Worm (Caenorhabditis elegans) whole organism, L3 larva: Measurements from ENCODE around the gene lgc-13.

Experiments used
- R02D3.7 ChIP-seq: fragments of 150-350 bp; optimal IDR thresholded peaks from 2 replicates; lab custom pipeline; 2014; ENCODE audit warnings: missing biosample characterization, missing genetic modification characterization
- ZK546.5 ChIP-seq: sonication (generic microtip); optimal IDR thresholded peaks from 2 replicates; lab custom pipeline; 2017; ENCODE audit warnings: missing biosample characterization, missing genetic modification characterization
- aly-2 ChIP-seq: fragments of 150-350 bp; optimal IDR thresholded peaks from 2 replicates; lab custom pipeline; 2014; ENCODE audit warnings: missing biosample characterization, missing genetic modification characterization
- ceh-16 ChIP-seq: sonication (generic microtip); optimal IDR thresholded peaks from 2 replicates; lab custom pipeline; 2017; ENCODE audit warnings: missing biosample characterization, missing genetic modification characterization
- ceh-28 ChIP-seq: fragments of 150-350 bp; optimal IDR thresholded peaks from 2 replicates; lab custom pipeline; 2014; ENCODE audit warnings: missing biosample characterization, missing genetic modification reagents, missing genetic modification characterization
- ceh-82 ChIP-seq: fragments of 150-350 bp; optimal IDR thresholded peaks from 2 replicates; lab custom pipeline; 2014; ENCODE audit warnings: missing biosample characterization, missing genetic modification characterization
- ceh-9 ChIP-seq: sonication (generic microtip); optimal IDR thresholded peaks from 2 replicates; lab custom pipeline; 2018; ENCODE audit warnings: missing biosample characterization, missing genetic modification characterization
- egl-27 ChIP-seq: sonication (generic microtip); optimal IDR thresholded peaks from 4 replicates; lab custom pipeline; 2017; ENCODE audit warnings: missing biosample characterization, missing genetic modification reagents, missing genetic modification characterization
- egl-5 ChIP-seq: fragments of 150-350 bp; optimal IDR thresholded peaks from 2 replicates; lab custom pipeline; 2017; ENCODE audit warnings: missing biosample characterization, missing genetic modification reagents, missing genetic modification characterization, inconsistent platforms
- elt-1 ChIP-seq: fragments of 150-350 bp; optimal IDR thresholded peaks from 2 replicates; lab custom pipeline; 2014; ENCODE audit warnings: missing biosample characterization, missing genetic modification characterization
- fkh-10 ChIP-seq: sonication (generic microtip); optimal IDR thresholded peaks from 2 replicates; lab custom pipeline; 2017; ENCODE audit warnings: missing biosample characterization, missing genetic modification reagents, missing genetic modification characterization
- fkh-2 ChIP-seq: fragments of 150-350 bp; optimal IDR thresholded peaks from 2 replicates; lab custom pipeline; 2014; ENCODE audit warnings: missing biosample characterization, missing genetic modification reagents, missing genetic modification characterization
- fos-1 ChIP-seq: fragments of 150-350 bp; optimal IDR thresholded peaks from 2 replicates; lab custom pipeline; 2014; ENCODE audit warnings: missing biosample characterization, missing genetic modification characterization
- hmg-11 ChIP-seq: sonication (generic microtip); optimal IDR thresholded peaks from 2 replicates; lab custom pipeline; 2016; ENCODE audit warnings: missing genetic modification characterization, missing compliant biosample characterization
- jun-1 ChIP-seq: fragments of 150-350 bp; optimal IDR thresholded peaks from 2 replicates; lab custom pipeline; 2014; ENCODE audit warnings: missing biosample characterization, missing genetic modification reagents, missing genetic modification characterization
- lin-15B ChIP-seq: fragments of 150-350 bp; optimal IDR thresholded peaks from 2 replicates; lab custom pipeline; 2014; ENCODE audit warnings: missing biosample characterization, missing genetic modification characterization
- lin-39 ChIP-seq: fragments of 150-350 bp; optimal IDR thresholded peaks from 2 replicates; lab custom pipeline; 2018; ENCODE audit warnings: missing biosample characterization, missing genetic modification reagents, missing genetic modification characterization
- lsy-12 ChIP-seq: sonication (generic microtip); optimal IDR thresholded peaks from 2 replicates; lab custom pipeline; 2016; ENCODE audit warnings: mild to moderate bottlenecking, missing genetic modification characterization, missing compliant biosample characterization
- mdl-1 ChIP-seq: fragments of 150-350 bp; optimal IDR thresholded peaks from 2 replicates; lab custom pipeline; 2014; ENCODE audit warnings: missing biosample characterization, missing genetic modification characterization
- nfya-1 ChIP-seq: sonication (generic microtip); optimal IDR thresholded peaks from 2 replicates; lab custom pipeline; 2017; ENCODE audit warnings: missing genetic modification characterization, mild to moderate bottlenecking, missing compliant biosample characterization, antibody characterized with exemption, moderate library complexity; ENCODE audit not compliant: insufficient read depth
- nhr-11 ChIP-seq: fragments of 150-350 bp; optimal IDR thresholded peaks from 2 replicates; lab custom pipeline; 2014; ENCODE audit warnings: missing biosample characterization, missing genetic modification characterization
- nhr-12 ChIP-seq: fragments of 150-350 bp; optimal IDR thresholded peaks from 2 replicates; lab custom pipeline; 2014; ENCODE audit warnings: missing biosample characterization, missing genetic modification characterization
- nhr-23 ChIP-seq: fragments of 150-350 bp; optimal IDR thresholded peaks from 2 replicates; lab custom pipeline; 2014; ENCODE audit warnings: missing biosample characterization, missing genetic modification reagents, missing genetic modification characterization
- nhr-28 ChIP-seq: fragments of 150-350 bp; optimal IDR thresholded peaks from 2 replicates; lab custom pipeline; 2014; ENCODE audit warnings: missing biosample characterization, missing genetic modification characterization
- nhr-67 ChIP-seq: fragments of 150-350 bp; optimal IDR thresholded peaks from 2 replicates; lab custom pipeline; 2014; ENCODE audit warnings: missing biosample characterization, missing genetic modification characterization
- nhr-76 ChIP-seq: fragments of 150-350 bp; sonication (generic microtip); optimal IDR thresholded peaks from 5 replicates; lab custom pipeline; 2014; ENCODE audit warnings: missing biosample characterization, missing genetic modification characterization
- pqm-1 ChIP-seq: fragments of 150-350 bp; optimal IDR thresholded peaks from 2 replicates; lab custom pipeline; 2017; ENCODE audit warnings: missing biosample characterization, missing genetic modification characterization, inconsistent platforms
- sea-2 ChIP-seq: fragments of 150-350 bp; sonication (generic microtip); optimal IDR thresholded peaks from 4 replicates; lab custom pipeline; 2014; ENCODE audit warnings: missing biosample characterization, missing genetic modification reagents, missing genetic modification characterization
- skn-1 ChIP-seq: fragments of 150-350 bp; optimal IDR thresholded peaks from 2 replicates; lab custom pipeline; 2014; ENCODE audit warnings: missing biosample characterization, missing genetic modification characterization
- snpc-4 ChIP-seq: fragments of 150-350 bp; optimal IDR thresholded peaks from 2 replicates; lab custom pipeline; 2014; ENCODE audit warnings: missing biosample characterization, missing genetic modification characterization
- unc-39 ChIP-seq: sonication (generic microtip); optimal IDR thresholded peaks from 4 replicates; lab custom pipeline; 2017; ENCODE audit warnings: missing biosample characterization, missing genetic modification characterization
- unc-62 ChIP-seq: fragments of 150-350 bp; sonication (generic microtip); optimal IDR thresholded peaks from 4 replicates; lab custom pipeline; 2014; ENCODE audit warnings: missing biosample characterization, missing genetic modification reagents, missing genetic modification characterization
- ztf-4 ChIP-seq: fragments of 150-350 bp; optimal IDR thresholded peaks from 2 replicates; lab custom pipeline; 2014; ENCODE audit warnings: missing biosample characterization, missing genetic modification characterization

lgc-13 gene

DNA sequence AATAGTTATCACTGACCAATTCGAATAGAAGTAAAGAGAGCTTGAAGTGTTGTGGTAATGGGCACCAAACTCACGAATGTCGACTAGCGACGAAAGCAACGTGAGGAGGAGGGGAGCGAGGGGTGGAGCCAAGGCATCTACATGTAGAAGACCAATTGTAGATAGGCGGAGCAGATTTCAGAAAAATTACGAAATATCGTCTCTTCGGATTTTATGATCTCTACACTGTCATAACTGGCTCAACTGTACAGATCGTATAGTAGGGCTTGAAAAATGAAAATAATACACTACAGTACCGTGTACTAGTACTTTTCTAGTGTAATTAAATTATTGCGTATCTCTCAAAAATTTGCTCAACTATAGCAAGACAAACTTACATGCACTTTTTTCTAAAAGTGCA lies 15.9 kb upstream of the lgc-13 start, which contains the start of gene W03G11.4:
W03G11.4 (minus strand) TSS at position 101 of the 400 bp plus-strand sequence.
- no peak for TF ChIP-seq unc-39 (tag; lab: Kevin White, UChicago)
- TF ChIP-seq snpc-4: no peak
- TF ChIP-seq lin-39 (tag; lab: Kevin White, UChicago): no peak
- TF ChIP-seq nhr-23 (tag; lab: Kevin White, UChicago): no peak
- TF ChIP-seq fkh-2 (tag; lab: Kevin White, UChicago): no peak
- TF ChIP-seq aly-2 (tag; lab: Kevin White, UChicago): no peak
- TF ChIP-seq ceh-9 (tag; lab: Kevin White, UChicago): no peak
- no peak for TF ChIP-seq unc-62 (GFP tag; lab: Kevin White, UChicago)
- no peak for TF ChIP-seq nhr-11 (tag; lab: Kevin White, UChicago)
- TF ChIP-seq pqm-1 (tag; lab: Kevin White, UChicago): no peak
- no peak for TF ChIP-seq lin-15B (tag; lab: Kevin White, UChicago)
- TF ChIP-seq fkh-10 (GFP tag; lab: Kevin White, UChicago): no peak
- no peak for TF ChIP-seq ZK546.5 (tag; lab: Kevin White, UChicago)
- TF ChIP-seq, all 47 proteins: peak for 0

ce11 chrX:12093992-12094391 lies 15.0 kb upstream of the lgc-13 start:
- no peak for TF ChIP-seq jun-1 (tag; lab: Kevin White, UChicago)
- no peak for TF ChIP-seq hmg-11 (tag; lab: Kevin White, UChicago)
- TF ChIP-seq egl-27 (tag; lab: Kevin White, UChicago): no peak
- no peak for TF ChIP-seq nhr-76
- TF ChIP-seq ceh-82 (tag; lab: Kevin White, UChicago): no peak
- TF ChIP-seq, all 47 proteins: peak for 0

ce11 chrX:12095200-12095599 lies 13.8 kb upstream of the lgc-13 start:
- TF ChIP-seq R02D3.7 (tag; lab: Kevin White, UChicago) (no peak), pqm-1 (tag; lab: Kevin White, UChicago) (peak; percentile 11), egl-5 (tag; lab: Kevin White, UChicago) (no peak)
- TF ChIP-seq, all 47 proteins: peak for 1

DNA sequence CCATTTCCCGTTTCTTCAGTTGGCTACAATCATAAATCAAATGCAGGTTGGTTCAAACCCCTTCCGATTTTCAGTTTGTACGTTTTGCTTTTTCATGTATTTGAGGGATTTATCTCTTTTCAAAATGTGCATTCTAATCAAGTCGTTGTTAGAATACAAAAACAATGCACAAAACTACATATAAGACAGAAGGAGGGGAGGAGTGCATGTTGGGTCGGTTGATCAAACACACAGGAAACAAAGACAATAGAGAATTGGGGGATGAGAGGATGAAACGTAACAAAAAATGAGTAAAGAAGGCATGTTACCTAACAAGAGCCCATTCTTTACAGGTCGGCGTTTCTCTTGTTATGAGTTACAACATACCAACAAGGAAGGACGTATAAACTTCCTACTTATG lies 11.0 kb upstream of the lgc-13 start:
- TF ChIP-seq nhr-11 (tag; lab: Kevin White, UChicago) (no peak), fos-1 (tag; lab: Kevin White, UChicago) (no peak), egl-27 (tag; lab: Kevin White, UChicago) (no peak), nhr-12 (tag; lab: Kevin White, UChicago) (no peak), lin-15B (tag; lab: Kevin White, UChicago) (no peak), sea-2 (no peak), lin-39 (tag; lab: Kevin White, UChicago) (no peak)

DNA sequence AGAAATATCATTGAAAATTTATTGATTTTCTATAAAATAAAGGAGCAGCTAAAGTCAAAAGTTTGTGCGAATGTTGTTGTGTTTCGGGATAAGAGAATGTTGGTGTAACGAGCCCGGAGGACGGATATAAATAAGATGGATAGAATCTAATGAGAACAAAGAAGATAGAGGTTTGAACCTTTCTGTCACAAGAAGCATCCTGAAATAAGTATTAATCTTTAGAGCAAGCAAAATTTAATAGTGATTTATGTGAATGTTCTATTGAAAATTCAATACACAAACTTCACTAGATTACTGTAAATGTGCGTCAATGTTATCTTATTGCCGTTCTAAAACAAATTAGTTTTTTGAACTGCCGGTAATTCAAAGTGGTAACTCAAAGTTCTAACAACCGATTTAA lies 5.3 kb upstream of the lgc-13 start, which contains the start of gene W03G11.3:
W03G11.3 (minus strand) TSS at position 101 of the 400 bp plus-strand sequence.
- TF ChIP-seq nhr-11 (tag; lab: Kevin White, UChicago) (no peak), nhr-28 (tag; lab: Kevin White, UChicago) (no peak), lin-39 (tag; lab: Kevin White, UChicago) (no peak), lsy-12 (tag; lab: Kevin White, UChicago) (no peak), fos-1 (tag; lab: Kevin White, UChicago) (no peak), unc-62 (GFP tag; lab: Kevin White, UChicago) (no peak), lin-15B (tag; lab: Kevin White, UChicago) (no peak), ztf-4 (no peak), ZK546.5 (tag; lab: Kevin White, UChicago) (no peak), mdl-1 (tag; lab: Kevin White, UChicago) (no peak), elt-1 (tag; lab: Kevin White, UChicago) (no peak), ceh-16 (no peak)

- TF ChIP-seq nhr-67 (tag; lab: Kevin White, UChicago): no peak
- no peak for TF ChIP-seq fos-1 (tag; lab: Kevin White, UChicago)
- no peak for TF ChIP-seq unc-39 (tag; lab: Kevin White, UChicago)
- no peak for TF ChIP-seq nfya-1 (tag; lab: Kevin White, UChicago)
- no peak for TF ChIP-seq ZK546.5 (tag; lab: Kevin White, UChicago)
- no peak for TF ChIP-seq hmg-11 (tag; lab: Kevin White, UChicago)
- TF ChIP-seq mdl-1 (tag; lab: Kevin White, UChicago): no peak
- no peak for TF ChIP-seq ceh-28 (tag; lab: Kevin White, UChicago)
- no peak for TF ChIP-seq ceh-16
- no peak for TF ChIP-seq lin-39 (tag; lab: Kevin White, UChicago)
- no peak for TF ChIP-seq aly-2 (tag; lab: Kevin White, UChicago)
- TF ChIP-seq egl-5 (tag; lab: Kevin White, UChicago): no peak
- TF ChIP-seq skn-1 (tag; lab: Kevin White, UChicago): no peak
These were observed 4.3 kb upstream of the lgc-13 start, which contains the start of gene col-181 for ce11 chrX:12104630-12105029. col-181 (plus strand) TSS chrX:12104930.
